Worm (Caenorhabditis elegans) whole organism, young adult: ENCODE data around the gene srg-68.
A peak's percentile ranks its signal among the peaks of the same experiment; 100 is the strongest.

ENCODE experiments used
- aptf-3 ChIP-seq: fragments of 200-800 bp; sonication (Bioruptor generic); IDR thresholded peaks from 2 replicates; pipeline ENCODE4 v1.3.6; 2022; ENCODE audit warnings: missing genetic modification characterization, missing compliant biosample characterization
- lin-54 ChIP-seq: fragments of 200-800 bp; sonication (Bioruptor generic); optimal IDR thresholded peaks from 2 replicates; lab custom pipeline; 2018; ENCODE audit warnings: mild to moderate bottlenecking, missing genetic modification characterization, missing compliant biosample characterization
- tlf-1 ChIP-seq: fragments of 200-800 bp; sonication (Bioruptor generic); optimal IDR thresholded peaks from 2 replicates; lab custom pipeline; 2018; ENCODE audit warnings: mild to moderate bottlenecking, missing genetic modification characterization, missing compliant biosample characterization
- unc-130 ChIP-seq: sonication (generic microtip); optimal IDR thresholded peaks from 2 replicates; lab custom pipeline; 2016; ENCODE audit warnings: missing genetic modification reagents, missing genetic modification characterization, missing compliant biosample characterization
- xnd-1 ChIP-seq: sonication (generic microtip); optimal IDR thresholded peaks from 2 replicates; lab custom pipeline; 2016; ENCODE audit warnings: missing genotype, missing genetic modification reagents, missing genetic modification characterization, missing compliant biosample characterization
- ztf-3 ChIP-seq: fragments of 200-800 bp; sonication (Bioruptor generic); optimal IDR thresholded peaks from 2 replicates; lab custom pipeline; 2018; ENCODE audit warnings: mild to moderate bottlenecking, missing genetic modification characterization, missing compliant biosample characterization

ce11 chrV:5504807-5505442, 39.7 kb upstream of the srg-68 start, which contains the start of the genes dnj-19 and nhr-47:
- TF ChIP-seq unc-130 (GFP tag; lab: Kevin White, UChicago) = peak; percentile 59
- no peak for TF ChIP-seq aptf-3
- TF ChIP-seq ztf-3 = no peak
- TF ChIP-seq tlf-1 (GFP tag; lab: Kevin White, UChicago) = peak; percentile 85
- TF ChIP-seq lin-54 (GFP tag; lab: Kevin White, UChicago) = peak; percentile 91
- TF ChIP-seq xnd-1 (tag; lab: Kevin White, UChicago) = peak; percentile 82
